Fruit fly (Drosophila melanogaster) whole organism, adult: ENCODE results near the gene Prp3.

Experiments used
- CG11617 ChIP-seq: fragments of 200-800 bp; sonication (Bioruptor generic); optimal IDR thresholded peaks from 2 replicates; lab custom pipeline; 2017; ENCODE audit warnings: mild to moderate bottlenecking, missing biosample characterization, missing genetic modification reagents, missing genetic modification characterization
- CG14711 ChIP-seq: fragments of 200-800 bp; sonication (Bioruptor generic); optimal IDR thresholded peaks from 2 replicates; lab custom pipeline; 2018; ENCODE audit warnings: missing biosample characterization, mild to moderate bottlenecking, missing genetic modification characterization, moderate library complexity
- CG1620 ChIP-seq: fragments of 200-800 bp; sonication (Bioruptor generic); optimal IDR thresholded peaks from 2 replicates; lab custom pipeline; 2016; ENCODE audit warnings: missing biosample characterization, missing genetic modification characterization
- CG33017 ChIP-seq: fragments of 200-800 bp; sonication (Bioruptor generic); optimal IDR thresholded peaks from 2 replicates; lab custom pipeline; 2018; ENCODE audit warnings: missing biosample characterization, mild to moderate bottlenecking, missing genetic modification characterization, moderate library complexity
- Hr96 ChIP-seq: fragments of 200-800 bp; sonication (Bioruptor generic); optimal IDR thresholded peaks from 2 replicates; lab custom pipeline; 2016; ENCODE audit warnings: missing biosample characterization, missing genetic modification characterization
- Mnt ChIP-seq: fragments of 200-800 bp; sonication (Bioruptor generic); optimal IDR thresholded peaks from 2 replicates; lab custom pipeline; 2016; ENCODE audit warnings: missing biosample characterization, mild to moderate bottlenecking, missing genetic modification characterization
- cnc ChIP-seq, 2 experiments: fragments of >200 bp; optimal IDR thresholded peaks; 2 replicates each; lab custom pipeline; 2017
- ovo ChIP-seq: fragments of 200-800 bp; sonication (Bioruptor generic); optimal IDR thresholded peaks from 2 replicates; lab custom pipeline; 2016; ENCODE audit warnings: missing biosample characterization, missing genetic modification characterization
- tj ChIP-seq: fragments of 200-800 bp; sonication (Bioruptor generic); optimal IDR thresholded peaks from 3 replicates; lab custom pipeline; 2017; ENCODE audit warnings: missing biosample characterization, mild to moderate bottlenecking, missing genetic modification characterization, moderate library complexity
- toe ChIP-seq: fragments of 200-800 bp; sonication (Bioruptor generic); optimal IDR thresholded peaks from 2 replicates; lab custom pipeline; 2016; ENCODE audit warnings: missing biosample characterization, missing genetic modification characterization

DNA sequence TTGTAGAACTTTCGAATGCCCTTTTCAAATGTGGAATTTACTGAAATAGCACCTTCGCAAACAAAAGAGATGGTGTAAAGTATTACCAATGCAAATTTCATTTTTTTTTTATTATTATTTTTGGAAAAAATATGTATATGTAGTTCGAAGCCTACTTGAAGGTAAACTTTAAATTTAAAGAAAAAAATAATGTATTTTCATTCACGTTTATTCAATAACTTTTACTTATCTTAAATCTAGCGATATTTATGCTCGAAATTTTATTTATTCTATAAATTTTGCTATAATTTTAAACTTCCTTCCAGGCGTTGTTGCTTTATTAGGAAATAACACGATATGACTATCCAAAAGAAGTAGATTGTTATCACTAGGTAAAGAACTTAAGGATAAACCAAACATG, 42.6 kb downstream of the Prp3 start, which contains the start of gene CG33710:
- no peak for TF ChIP-seq Mnt (GFP tag; lab: Kevin White, UChicago)
- no peak for TF ChIP-seq tj
- no peak for TF ChIP-seq toe (GFP tag; lab: Kevin White, UChicago)
- TF ChIP-seq CG1620 (GFP tag; lab: Kevin White, UChicago) = no peak
- no peak for TF ChIP-seq ovo
- no peak for TF ChIP-seq CG11617 (GFP tag; lab: Kevin White, UChicago)
- TF ChIP-seq cnc (optimal IDR thresholded peaks at IDR 0.05; lab: Kevin White, UChicago) = no peak
- TF ChIP-seq CG14711 = no peak
- no peak for TF ChIP-seq CG33017 (tag; lab: Kevin White, UChicago)
- TF ChIP-seq Hr96 (GFP tag; lab: Kevin White, UChicago) = no peak
